Worm (Caenorhabditis elegans) whole organism, young adult: Measurements from ENCODE around the gene nac-1.

Source experiments
- B0261.1 ChIP-seq: sonication (generic microtip); optimal IDR thresholded peaks from 2 replicates; lab custom pipeline; 2016; ENCODE audit warnings: mild to moderate bottlenecking, missing genetic modification characterization, moderate library complexity, missing compliant biosample characterization
- B0336.3 ChIP-seq: fragments of 200-800 bp; sonication (Bioruptor generic); IDR thresholded peaks from 2 replicates; pipeline ENCODE4 v1.3.6; 2022; ENCODE audit warnings: missing genetic modification characterization, missing compliant biosample characterization
- C06A6.2 ChIP-seq: fragments of 200-800 bp; sonication (Bioruptor generic); conservative IDR thresholded peaks from 2 replicates; pipeline ENCODE4 v1.3.6; 2022; ENCODE audit warnings: missing genetic modification characterization, missing compliant biosample characterization
- D2030.7 ChIP-seq: fragments of 200-800 bp; sonication (Bioruptor generic); IDR thresholded peaks from 2 replicates; pipeline ENCODE4 v1.3.6; 2022; ENCODE audit warnings: missing genetic modification reagents, missing genetic modification characterization, missing compliant biosample characterization
- F10E7.11 ChIP-seq: sonication (generic microtip); optimal IDR thresholded peaks from 2 replicates; lab custom pipeline; 2017; ENCODE audit warnings: mild to moderate bottlenecking, missing genetic modification characterization, moderate library complexity, missing compliant biosample characterization
- F22D6.2 ChIP-seq: sonication (generic microtip); optimal IDR thresholded peaks from 2 replicates; lab custom pipeline; 2016; ENCODE audit warnings: mild to moderate bottlenecking, missing genetic modification characterization, missing compliant biosample characterization
- F39B2.1 ChIP-seq: fragments of 200-800 bp; sonication (Bioruptor generic); IDR thresholded peaks from 2 replicates; pipeline ENCODE4 v1.3.6; 2022; ENCODE audit warnings: missing genetic modification reagents, missing genetic modification characterization, missing compliant biosample characterization
- F55B11.4 ChIP-seq: sonication (generic microtip); optimal IDR thresholded peaks from 2 replicates; lab custom pipeline; 2016; ENCODE audit warnings: missing compliant biosample characterization, missing genetic modification characterization, borderline replicate concordance; ENCODE audit not compliant: insufficient read depth
- K12H6.12 ChIP-seq: fragments of 200-800 bp; sonication (Bioruptor generic); optimal IDR thresholded peaks from 2 replicates; lab custom pipeline; 2018; ENCODE audit warnings: mild to moderate bottlenecking, missing genetic modification characterization, missing compliant biosample characterization
- Y53G8AR.9 ChIP-seq: fragments of 200-800 bp; sonication (Bioruptor generic); conservative IDR thresholded peaks from 2 replicates; pipeline ENCODE4 v1.3.6; 2022; ENCODE audit warnings: missing genetic modification reagents, missing genetic modification characterization, missing compliant biosample characterization
- atf-7 ChIP-seq: sonication (generic microtip); optimal IDR thresholded peaks from 2 replicates; lab custom pipeline; 2017; ENCODE audit warnings: mild to moderate bottlenecking, missing genetic modification characterization, missing compliant biosample characterization
- athp-1 ChIP-seq: sonication (generic microtip); optimal IDR thresholded peaks from 2 replicates; lab custom pipeline; 2017; ENCODE audit warnings: mild to moderate bottlenecking, missing genetic modification characterization, missing compliant biosample characterization
- attf-3 ChIP-seq: fragments of 200-800 bp; sonication (Bioruptor generic); conservative IDR thresholded peaks from 2 replicates; pipeline ENCODE4 v1.3.6; 2022; ENCODE audit warnings: missing genetic modification reagents, missing genetic modification characterization, missing compliant biosample characterization
- attf-5 ChIP-seq: fragments of 200-800 bp; sonication (Bioruptor generic); optimal IDR thresholded peaks from 2 replicates; lab custom pipeline; 2018; ENCODE audit warnings: mild to moderate bottlenecking, missing genetic modification characterization, missing compliant biosample characterization
- attf-6 ChIP-seq: fragments of 200-800 bp; sonication (Bioruptor generic); IDR thresholded peaks from 2 replicates; pipeline ENCODE4 v1.3.6; 2022; ENCODE audit warnings: missing genetic modification reagents, missing genetic modification characterization, missing compliant biosample characterization
- bed-1 ChIP-seq: fragments of 200-800 bp; sonication (Bioruptor generic); IDR thresholded peaks from 2 replicates; pipeline ENCODE4 v1.3.6; 2022; ENCODE audit warnings: missing genetic modification reagents, missing genetic modification characterization, missing compliant biosample characterization
- cebp-2 ChIP-seq: fragments of 200-800 bp; sonication (Bioruptor generic); IDR thresholded peaks from 2 replicates; pipeline ENCODE4 v1.3.6; 2022; ENCODE audit warnings: missing genetic modification characterization, missing compliant biosample characterization
- ceh-100 ChIP-seq: fragments of 200-800 bp; sonication (Bioruptor generic); IDR thresholded peaks from 2 replicates; pipeline ENCODE4 v1.3.6; 2022; ENCODE audit warnings: missing genetic modification reagents, missing genetic modification characterization, missing compliant biosample characterization
- ceh-40 ChIP-seq: fragments of 200-800 bp; sonication (Bioruptor generic); IDR thresholded peaks from 2 replicates; pipeline ENCODE4 v1.3.6; 2022; ENCODE audit warnings: missing genetic modification characterization, missing compliant biosample characterization
- ceh-91 ChIP-seq: fragments of 200-800 bp; sonication (Bioruptor generic); IDR thresholded peaks from 2 replicates; pipeline ENCODE4 v1.3.6; 2022; ENCODE audit warnings: missing genetic modification reagents, missing genetic modification characterization, missing compliant biosample characterization
- chd-7 ChIP-seq: sonication (generic microtip); optimal IDR thresholded peaks from 2 replicates; lab custom pipeline; 2016; ENCODE audit warnings: mild to moderate bottlenecking, missing genetic modification characterization, moderate library complexity, missing compliant biosample characterization
- die-1 ChIP-seq: sonication (generic microtip); optimal IDR thresholded peaks from 2 replicates; lab custom pipeline; 2016; ENCODE audit warnings: missing genotype, mild to moderate bottlenecking, missing genetic modification characterization, missing compliant biosample characterization
- dox-1 ChIP-seq: fragments of 200-800 bp; sonication (Bioruptor generic); IDR thresholded peaks from 2 replicates; pipeline ENCODE4 v1.3.6; 2022; ENCODE audit warnings: missing genetic modification reagents, missing genetic modification characterization, missing compliant biosample characterization
- fkh-3 ChIP-seq: sonication (generic microtip); optimal IDR thresholded peaks from 2 replicates; lab custom pipeline; 2016; ENCODE audit warnings: mild to moderate bottlenecking, missing genetic modification characterization, missing compliant biosample characterization
- gei-17 ChIP-seq: fragments of 200-800 bp; sonication (Bioruptor generic); optimal IDR thresholded peaks from 2 replicates; lab custom pipeline; 2018; ENCODE audit warnings: mild to moderate bottlenecking, missing genetic modification characterization, missing compliant biosample characterization
- hmg-1.2 ChIP-seq: fragments of 200-800 bp; sonication (Bioruptor generic); IDR thresholded peaks from 2 replicates; pipeline ENCODE4 v1.3.6; 2022; ENCODE audit warnings: missing genetic modification reagents, missing genetic modification characterization, missing compliant biosample characterization
- hmg-20 ChIP-seq: fragments of 200-800 bp; sonication (Bioruptor generic); IDR thresholded peaks from 2 replicates; pipeline ENCODE4 v1.3.6; 2022; ENCODE audit warnings: missing genetic modification reagents, missing genetic modification characterization, missing compliant biosample characterization
- let-607 ChIP-seq, 2 experiments: fragments of 200-800 bp in 1 of 2; sonication (Bioruptor generic) in 1 of 2; sonication (generic microtip) in 1 of 2; optimal IDR thresholded peaks; 2 replicates each; lab custom pipeline; 2016 to 2018; ENCODE audit warnings: mild to moderate bottlenecking in 2 of 2, missing compliant biosample characterization in 2 of 2, missing genetic modification characterization in 2 of 2, moderate library complexity in 2 of 2, missing genotype in 1 of 2
- lsl-1 ChIP-seq: fragments of 200-800 bp; sonication (Bioruptor generic); optimal IDR thresholded peaks from 2 replicates; lab custom pipeline; 2018; ENCODE audit warnings: mild to moderate bottlenecking, missing genetic modification characterization, moderate library complexity, missing compliant biosample characterization
- madf-8 ChIP-seq: fragments of 200-800 bp; sonication (Bioruptor generic); conservative IDR thresholded peaks from 2 replicates; pipeline ENCODE4 v1.3.6; 2022; ENCODE audit warnings: missing genetic modification reagents, missing genetic modification characterization, missing compliant biosample characterization
- mcd-1 ChIP-seq: fragments of 200-800 bp; sonication (Bioruptor generic); IDR thresholded peaks from 2 replicates; pipeline ENCODE4 v1.3.6; 2022; ENCODE audit warnings: missing genetic modification reagents, missing genetic modification characterization, missing compliant biosample characterization
- nfya-2 ChIP-seq: fragments of 200-800 bp; sonication (Bioruptor generic); IDR thresholded peaks from 2 replicates; pipeline ENCODE4 v1.3.6; 2022; ENCODE audit warnings: missing genetic modification reagents, missing genetic modification characterization, missing compliant biosample characterization
- nfyb-1 ChIP-seq: fragments of 200-800 bp; sonication (Bioruptor generic); IDR thresholded peaks from 2 replicates; pipeline ENCODE4 v1.3.6; 2022; ENCODE audit warnings: missing genetic modification reagents, missing genetic modification characterization, missing compliant biosample characterization
- nhr-27 ChIP-seq: fragments of 200-800 bp; sonication (Bioruptor generic); optimal IDR thresholded peaks from 2 replicates; lab custom pipeline; 2018; ENCODE audit warnings: mild to moderate bottlenecking, missing genetic modification characterization, moderate library complexity, missing compliant biosample characterization
- nhr-80 ChIP-seq: sonication (generic microtip); optimal IDR thresholded peaks from 2 replicates; lab custom pipeline; 2016; ENCODE audit warnings: missing genetic modification characterization, missing compliant biosample characterization
- repo-1 ChIP-seq: sonication (generic microtip); optimal IDR thresholded peaks from 2 replicates; lab custom pipeline; 2017; ENCODE audit warnings: mild to moderate bottlenecking, missing genetic modification characterization, missing compliant biosample characterization
- sea-2 ChIP-seq: fragments of 200-800 bp; sonication (Bioruptor generic); IDR thresholded peaks from 2 replicates; pipeline ENCODE4 v1.3.6; 2022; ENCODE audit warnings: missing genetic modification characterization, missing compliant biosample characterization
- snpc-1.1 ChIP-seq: sonication (generic microtip); optimal IDR thresholded peaks from 2 replicates; lab custom pipeline; 2017; ENCODE audit warnings: missing genetic modification characterization, mild to moderate bottlenecking, missing compliant biosample characterization, antibody characterized with exemption, moderate library complexity, missing genotype, missing genetic modification reagents; ENCODE audit not compliant: insufficient read depth
- unc-62 ChIP-seq: fragments of 150-350 bp; optimal IDR thresholded peaks from 2 replicates; lab custom pipeline; 2014; ENCODE audit warnings: missing biosample characterization, missing genetic modification reagents, missing genetic modification characterization
- xnd-1 ChIP-seq: sonication (generic microtip); optimal IDR thresholded peaks from 2 replicates; lab custom pipeline; 2016; ENCODE audit warnings: missing genotype, missing genetic modification reagents, missing genetic modification characterization, missing compliant biosample characterization
- ztf-18 ChIP-seq: sonication (generic microtip); optimal IDR thresholded peaks from 2 replicates; lab custom pipeline; 2016; ENCODE audit warnings: missing genotype, mild to moderate bottlenecking, missing genetic modification characterization, missing compliant biosample characterization
- ztf-22 ChIP-seq: fragments of 200-800 bp; sonication (Bioruptor generic); optimal IDR thresholded peaks from 2 replicates; lab custom pipeline; 2018; ENCODE audit warnings: mild to moderate bottlenecking, missing genetic modification characterization, moderate library complexity, missing compliant biosample characterization
- ztf-26 ChIP-seq: sonication (generic microtip); optimal IDR thresholded peaks from 2 replicates; lab custom pipeline; 2017; ENCODE audit warnings: missing genetic modification characterization, missing compliant biosample characterization
- ztf-3 ChIP-seq: fragments of 200-800 bp; sonication (Bioruptor generic); optimal IDR thresholded peaks from 2 replicates; lab custom pipeline; 2018; ENCODE audit warnings: mild to moderate bottlenecking, missing genetic modification characterization, missing compliant biosample characterization

nac-1 gene

DNA sequence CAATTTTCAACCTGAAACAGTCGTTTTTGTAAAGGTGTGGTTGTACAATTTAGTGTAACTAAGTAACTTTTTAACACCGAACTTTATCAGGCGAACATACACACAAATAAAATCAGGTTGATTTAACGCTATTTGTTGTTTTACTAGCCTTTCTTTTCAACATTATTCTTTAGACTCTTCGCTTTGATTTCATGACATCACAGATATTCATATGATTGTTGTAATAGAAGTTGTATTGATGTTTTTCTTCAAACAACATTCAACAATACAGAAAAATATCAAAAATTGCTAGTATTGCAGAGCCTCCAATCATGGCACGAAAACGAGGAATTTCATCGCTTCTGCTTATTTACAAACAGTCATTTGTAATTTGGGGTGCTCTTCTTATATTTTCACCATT is at the start of gene nac-1:
nac-1 (plus strand) TSS at position 301 of the 400 bp plus-strand sequence.
- no peak for TF ChIP-seq B0336.3
- no peak for TF ChIP-seq xnd-1 (tag; lab: Kevin White, UChicago)
- no peak for TF ChIP-seq D2030.7 (GFP tag; lab: Robert Waterston, UW)
- no peak for TF ChIP-seq attf-3 (GFP tag; lab: Robert Waterston, UW)
- no peak for TF ChIP-seq fkh-3 (tag; lab: Kevin White, UChicago)
- no peak for TF ChIP-seq ceh-91 (GFP tag; lab: Robert Waterston, UW)
- TF ChIP-seq C06A6.2 (GFP tag; lab: Robert Waterston, UW) = no peak
- TF ChIP-seq unc-62 (GFP tag; lab: Kevin White, UChicago) = no peak
- no peak for TF ChIP-seq chd-7 (tag; lab: Kevin White, UChicago)
- TF ChIP-seq gei-17 (GFP tag; lab: Kevin White, UChicago) = no peak
- no peak for TF ChIP-seq repo-1 (tag; lab: Kevin White, UChicago)
- no peak for TF ChIP-seq ztf-3
- TF ChIP-seq F22D6.2 (tag; lab: Kevin White, UChicago) = no peak
- no peak for TF ChIP-seq madf-8 (GFP tag; lab: Robert Waterston, UW)

DNA sequence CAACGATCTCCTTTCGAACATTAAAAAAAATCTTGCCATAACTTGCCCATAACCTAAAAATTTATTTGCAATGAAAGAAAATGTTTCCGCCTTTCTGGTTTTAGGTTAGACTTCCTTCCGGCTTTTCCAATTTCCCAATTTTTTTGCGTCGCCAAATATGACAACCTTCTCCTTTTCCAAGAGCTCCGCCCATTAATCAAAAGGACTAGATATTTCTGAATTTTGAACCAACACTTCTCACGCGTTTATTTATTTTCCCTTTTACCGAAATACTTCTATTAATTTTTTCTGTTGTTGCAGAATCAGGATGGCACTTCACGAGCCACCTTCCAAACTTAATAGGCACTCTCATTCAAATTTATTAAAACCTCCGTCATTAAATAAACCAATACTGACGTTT is 49.3 kb upstream of the nac-1 start, which contains the start of gene egrh-1:
egrh-1 (plus strand) TSS at position 301 of the 400 bp plus-strand sequence.
- no peak for TF ChIP-seq nhr-80 (tag; lab: Kevin White, UChicago)
- no peak for TF ChIP-seq ztf-22 (GFP tag; lab: Kevin White, UChicago)
- TF ChIP-seq K12H6.12 (tag; lab: Kevin White, UChicago) = no peak
- no peak for TF ChIP-seq ztf-18
- TF ChIP-seq ceh-100 (GFP tag; lab: Robert Waterston, UW) = no peak
- no peak for TF ChIP-seq F39B2.1 (GFP tag; lab: Robert Waterston, UW)
- TF ChIP-seq nhr-27 = no peak
- TF ChIP-seq nfya-2 (GFP tag; lab: Robert Waterston, UW) = no peak
- TF ChIP-seq lsl-1 (GFP tag; lab: Kevin White, UChicago) = no peak
- no peak for TF ChIP-seq attf-6
- TF ChIP-seq sea-2 (GFP tag; lab: Robert Waterston, UW) = no peak
- TF ChIP-seq atf-7 (tag; lab: Kevin White, UChicago) = no peak
- TF ChIP-seq F55B11.4 = no peak
- no peak for TF ChIP-seq cebp-2 (GFP tag; lab: Robert Waterston, UW)
- TF ChIP-seq dox-1 (GFP tag; lab: Robert Waterston, UW) = no peak
- no peak for TF ChIP-seq hmg-20 (GFP tag; lab: Robert Waterston, UW)

DNA sequence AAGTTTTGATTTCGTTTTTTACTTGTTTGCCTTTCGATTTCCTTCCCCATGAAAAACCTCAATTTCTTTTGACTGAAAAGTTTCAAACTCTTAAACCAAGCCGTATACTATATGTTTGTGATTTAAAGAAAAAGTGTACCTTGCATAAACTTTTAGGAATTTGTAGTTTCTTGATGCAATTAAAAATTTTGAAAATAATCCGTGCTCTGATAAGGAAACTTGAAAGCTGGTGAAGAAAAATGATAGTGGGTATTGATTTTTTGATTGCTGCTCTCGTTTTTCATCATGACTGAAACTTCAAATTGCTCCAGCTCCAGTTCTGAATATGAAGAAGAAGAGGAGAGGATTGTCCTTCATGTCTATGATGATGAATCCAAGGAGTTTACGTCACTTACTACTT is 45.9 kb upstream of the nac-1 start, which contains the start of gene acd-3:
acd-3 (plus strand) TSS at position 222 of the 400 bp plus-strand sequence.
- TF ChIP-seq nhr-80 (tag; lab: Kevin White, UChicago) = peak; percentile 44
- TF ChIP-seq mcd-1 (GFP tag; lab: Robert Waterston, UW) = no peak
- no peak for TF ChIP-seq ceh-100 (GFP tag; lab: Robert Waterston, UW)
- TF ChIP-seq, all 124 proteins: peak for 1

DNA sequence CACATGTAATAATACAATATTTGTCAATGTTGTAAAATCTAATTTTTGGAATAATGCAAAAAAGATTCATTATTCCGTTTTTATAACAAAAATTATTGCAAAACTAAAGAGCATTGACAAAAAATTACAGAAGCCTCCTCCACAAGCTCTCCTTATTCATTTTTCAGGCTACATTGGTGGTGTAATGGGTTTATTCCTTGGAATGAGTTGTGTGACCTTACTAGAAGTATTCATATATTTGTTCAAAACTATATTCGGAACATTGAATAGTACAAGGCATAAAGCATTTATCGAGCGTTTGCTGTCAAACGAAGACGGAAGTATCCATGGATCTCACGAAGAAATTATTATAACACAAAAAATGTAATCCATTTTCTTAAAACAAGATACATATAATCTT is 43.0 kb upstream of the nac-1 start:
- no peak for TF ChIP-seq hmg-1.2 (GFP tag; lab: Robert Waterston, UW)
- TF ChIP-seq atf-7 (tag; lab: Kevin White, UChicago) = no peak
- no peak for TF ChIP-seq attf-3 (GFP tag; lab: Robert Waterston, UW)
- TF ChIP-seq bed-1 (GFP tag; lab: Robert Waterston, UW) = no peak
- no peak for TF ChIP-seq F10E7.11 (tag; lab: Kevin White, UChicago)
- no peak for TF ChIP-seq snpc-1.1 (tag; lab: Kevin White, UChicago)
- no peak for TF ChIP-seq attf-5 (GFP tag; lab: Kevin White, UChicago)
- no peak for TF ChIP-seq athp-1 (tag; lab: Kevin White, UChicago)
- TF ChIP-seq ceh-40 (GFP tag; lab: Robert Waterston, UW) = no peak
- no peak for TF ChIP-seq ztf-18
- no peak for TF ChIP-seq nfyb-1 (GFP tag; lab: Robert Waterston, UW)
- no peak for TF ChIP-seq ztf-26
- TF ChIP-seq Y53G8AR.9 (GFP tag; lab: Robert Waterston, UW) = no peak
- TF ChIP-seq B0261.1 (tag; lab: Kevin White, UChicago) = no peak
- no peak for TF ChIP-seq F39B2.1 (GFP tag; lab: Robert Waterston, UW)
- no peak for TF ChIP-seq die-1 (tag; lab: Kevin White, UChicago)
- TF ChIP-seq let-607 (tag; optimal IDR thresholded peaks at IDR 0.05; lab: Kevin White, UChicago) = no peak
- no peak for TF ChIP-seq D2030.7 (GFP tag; lab: Robert Waterston, UW)
- TF ChIP-seq nhr-27 = no peak
- TF ChIP-seq, all 124 proteins: peak for 0
